Fruit fly (Drosophila melanogaster) ovary, adult (tissue): Measurements from ENCODE around the gene CG33290.
A peak's percentile ranks its signal among the peaks of the same experiment; 100 is the strongest.

ENCODE experiments used
- CG17801 ChIP-seq: fragments of 200-800 bp; optimal IDR thresholded peaks from 2 replicates; lab custom pipeline; 2019; ENCODE audit warnings: missing biosample characterization, mild to moderate bottlenecking, missing genetic modification characterization, moderate library complexity; ENCODE audit not compliant: partially characterized antibody

The CG33290 gene

dm6 chr3L:21523059-21523836 is 18.9 kb upstream of the CG33290 start, which contains the start of gene CG7611:
Gene CG7611 (plus strand): TSS chr3L:21523186.
- no peak for TF ChIP-seq CG17801 (GFP tag; lab: Kevin White, UChicago)

- no peak for TF ChIP-seq CG17801 (GFP tag; lab: Kevin White, UChicago)
Measured at dm6 chr3L:21524071-21524889, 17.9 kb upstream of the CG33290 start.

dm6 chr3L:21529108-21529507 is 13.1 kb upstream of the CG33290 start, which contains the start of gene Arv1:
Gene Arv1 (minus strand): TSS chr3L:21529333.
- no peak for TF ChIP-seq CG17801 (GFP tag; lab: Kevin White, UChicago)

dm6 chr3L:21533270-21533948 is 8.8 kb upstream of the CG33290 start, which contains the start of gene Mkrn1:
Gene Mkrn1 (minus strand): TSS chr3L:21533713.
- TF ChIP-seq CG17801 (GFP tag; lab: Kevin White, UChicago) = peak; percentile 62

dm6 chr3L:21534360-21534759 is 7.8 kb upstream of the CG33290 start, which contains the start of gene ppk5:
Gene ppk5 (plus strand): TSS chr3L:21534660.
- TF ChIP-seq CG17801 (GFP tag; lab: Kevin White, UChicago) = no peak

dm6 chr3L:21536857-21537256 is 5.3 kb upstream of the CG33290 start, which contains the start of gene Rpn10:
Gene Rpn10 (plus strand): TSS chr3L:21537000.
- no peak for TF ChIP-seq CG17801 (GFP tag; lab: Kevin White, UChicago)

- TF ChIP-seq CG17801 (GFP tag; lab: Kevin White, UChicago) = no peak
Measured at dm6 chr3L:21538893-21539244, 3.3 kb upstream of the CG33290 start.

- TF ChIP-seq CG17801 (GFP tag; lab: Kevin White, UChicago) = peak; percentile 33
Measured at dm6 chr3L:21539245-21540196, 2.6 kb upstream of the CG33290 start, which contains the start of the genes COX8 and VhaM9.7-b. Gene COX8 (minus strand): TSS chr3L:21539447. Gene VhaM9.7-b (plus strand): TSS chr3L:21539862.

dm6 chr3L:21554752-21555151 is 12.6 kb downstream of the CG33290 start, which contains the start of gene Wnk:
Gene Wnk (minus strand): TSS chr3L:21554928.
- TF ChIP-seq CG17801 (GFP tag; lab: Kevin White, UChicago) = no peak

dm6 chr3L:21558176-21558871 is 16.2 kb downstream of the CG33290 start, which contains the start of gene CG7173:
Gene CG7173 (minus strand): TSS chr3L:21558226.
- TF ChIP-seq CG17801 (GFP tag; lab: Kevin White, UChicago) = no peak

- TF ChIP-seq CG17801 (GFP tag; lab: Kevin White, UChicago) = no peak
Measured at dm6 chr3L:21562081-21562480, 19.9 kb downstream of the CG33290 start, which contains the start of gene CapaR. Gene CapaR (minus strand): TSS chr3L:21562181.

dm6 chr3L:21565126-21565525 is 23.0 kb downstream of the CG33290 start, which contains the start of gene CG7634:
Gene CG7634 (plus strand): TSS chr3L:21565426.
- no peak for TF ChIP-seq CG17801 (GFP tag; lab: Kevin White, UChicago)

- no peak for TF ChIP-seq CG17801 (GFP tag; lab: Kevin White, UChicago)
Measured at dm6 chr3L:21568254-21568653, 26.1 kb downstream of the CG33290 start.
